Fruit fly (Drosophila melanogaster): Measurements from ENCODE around the gene RhoL.

RhoL gene

DNA sequence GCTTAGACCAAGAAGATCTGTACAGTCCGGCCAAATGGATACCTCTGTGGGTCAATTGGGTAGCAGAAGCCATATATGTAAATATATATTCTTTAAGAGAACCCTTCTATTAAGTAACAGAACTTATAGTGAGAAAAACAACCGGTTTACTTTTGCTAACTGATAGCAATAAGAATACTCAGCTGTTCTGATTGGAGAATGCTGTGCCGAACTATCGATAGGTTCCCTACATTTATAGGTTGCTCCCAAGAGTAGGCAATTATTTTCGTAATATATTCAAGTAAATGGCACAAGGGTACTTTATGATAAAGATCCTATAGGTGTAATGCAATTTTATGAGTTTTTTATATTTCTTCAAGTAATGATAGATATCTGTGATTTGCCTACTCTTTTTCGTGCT lies 46.0 kb downstream of the RhoL start, which contains the start of gene GstZ1 (continued):
- TF ChIP-seq caup (GFP tag; optimal IDR thresholded peaks at IDR 0.05; ENCODE audit: severe bottlenecking) (no peak), CG10147 (GFP tag; optimal IDR thresholded peaks at IDR 0.05) (peak; percentile 18), row (GFP tag; IDR thresholded peaks at IDR 0.05) (no peak), bcd (GFP tag; optimal IDR thresholded peaks at IDR 0.05) (no peak), ap (GFP tag; IDR thresholded peaks at IDR 0.05) (no peak), Elba2 (GFP tag; optimal IDR thresholded peaks at IDR 0.05) (peak; percentile 95), unc-4 (GFP tag; IDR thresholded peaks at IDR 0.05; ENCODE audit: partially characterized antibody) (peak; percentile 71), Nf-YC (tag; optimal IDR thresholded peaks at IDR 0.05) (peak; percentile 76), CG32767 (GFP tag; IDR thresholded peaks at IDR 0.05) (no peak), D19A (tag; optimal IDR thresholded peaks at IDR 0.05) (no peak), CG11093 (GFP tag; IDR thresholded peaks at IDR 0.05) (no peak), Abd-B (GFP tag; optimal IDR thresholded peaks at IDR 0.05) (no peak), nerfin-2 (GFP tag; IDR thresholded peaks at IDR 0.05; ENCODE audit: partially characterized antibody) (no peak), pnt (GFP tag; optimal IDR thresholded peaks at IDR 0.05) (no peak), hbn (GFP tag; IDR thresholded peaks at IDR 0.05; ENCODE audit: partially characterized antibody) (peak; percentile 74), NfI (GFP tag; optimal IDR thresholded peaks at IDR 0.05) (no peak), Nf-YB (GFP tag; optimal IDR thresholded peaks at IDR 0.05) (peak; percentile 65), CG1529 (GFP tag; optimal IDR thresholded peaks at IDR 0.05) (no peak), sens (GFP tag) (peak; percentile 29), CG1647 (GFP tag; optimal IDR thresholded peaks at IDR 0.05) (no peak), bbx (GFP tag; IDR thresholded peaks at IDR 0.05; ENCODE audit: partially characterized antibody) (peak; percentile 76; the same call in 1 of the 2 replicates), Scr (GFP tag; IDR thresholded peaks at IDR 0.05; ENCODE audit: partially characterized antibody) (peak; percentile 68)

DNA sequence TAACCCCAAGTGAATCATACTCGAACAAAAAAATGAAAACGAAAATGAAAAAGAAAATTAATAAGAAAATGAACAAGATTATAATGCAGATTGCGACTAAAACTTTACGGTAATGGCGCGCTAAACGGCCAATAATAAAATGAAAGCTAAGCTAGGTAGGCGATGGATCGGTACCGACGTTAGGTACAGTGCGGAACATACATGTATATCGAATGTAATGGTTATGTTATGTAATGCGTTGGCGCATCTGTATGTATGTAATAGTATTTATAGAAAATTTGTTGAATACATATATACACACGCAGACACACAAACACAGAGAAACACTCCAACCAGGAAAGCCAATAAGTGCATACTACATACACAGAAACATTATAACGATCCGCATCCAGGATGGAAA lies 47.4 kb downstream of the RhoL start:
- TF ChIP-seq CG10565 (GFP tag; optimal IDR thresholded peaks at IDR 0.05) (no peak), Med (GFP tag) (peak; percentile 10), D (optimal IDR thresholded peaks at IDR 0.05) (no peak), D (GFP tag; optimal IDR thresholded peaks at IDR 0.05) (no peak), CG12155 (GFP tag; optimal IDR thresholded peaks at IDR 0.05) (no peak), dimm (GFP tag; IDR thresholded peaks at IDR 0.05) (no peak), CG2889 (GFP tag; IDR thresholded peaks at IDR 0.05) (no peak), CG10959 (GFP tag; IDR thresholded peaks at IDR 0.05) (no peak), tin (GFP tag; optimal IDR thresholded peaks at IDR 0.05) (no peak), CG2116 (GFP tag; optimal IDR thresholded peaks at IDR 0.05) (no peak), CG1233 (GFP tag; optimal IDR thresholded peaks at IDR 0.05) (no peak), Lpt (GFP tag; optimal IDR thresholded peaks at IDR 0.05) (no peak), inv (GFP tag; IDR thresholded peaks at IDR 0.05; ENCODE audit: partially characterized antibody) (no peak), lola (GFP tag; optimal IDR thresholded peaks at IDR 0.05) (peak in 1 of 3 experiments; percentile 1), hbn (GFP tag; IDR thresholded peaks at IDR 0.05; ENCODE audit: partially characterized antibody) (no peak), Pdp1 (GFP tag; optimal IDR thresholded peaks at IDR 0.05) (peak in 1 of 2 experiments; percentile 83), Six4 (GFP tag; optimal IDR thresholded peaks at IDR 0.05) (no peak), CG13123 (GFP tag; optimal IDR thresholded peaks at IDR 0.05) (no peak), aop (GFP tag; IDR thresholded peaks at IDR 0.05) (no peak), da (GFP tag; optimal IDR thresholded peaks at IDR 0.05) (no peak), dan (GFP tag; IDR thresholded peaks at IDR 0.05) (no peak), p53 (GFP tag; optimal IDR thresholded peaks at IDR 0.05) (no peak), Hr39 (optimal IDR thresholded peaks at IDR 0.05) (no peak), CG2129 (GFP tag; IDR thresholded peaks at IDR 0.05; ENCODE audit: partially characterized antibody) (no peak), CG2202 (tag; optimal IDR thresholded peaks at IDR 0.05) (no peak), B-H1 (GFP tag; IDR thresholded peaks at IDR 0.05) (no peak), CG32772 (GFP tag; IDR thresholded peaks at IDR 0.05) (no peak), sens (GFP tag) (peak; percentile 48), Chrac-16 (GFP tag; optimal IDR thresholded peaks at IDR 0.05) (no peak), Rfx (GFP tag; IDR thresholded peaks at IDR 0.05) (no peak), chinmo (GFP tag; IDR thresholded peaks at IDR 0.05; ENCODE audit: partially characterized antibody) (no peak), Ets65A (GFP tag) (peak; percentile 44)
